Worm (Caenorhabditis elegans) whole organism, young adult: Measurements from ENCODE around the gene spe-27.
A peak's percentile ranks its signal among the peaks of the same experiment; 100 is the strongest.

Source experiments
- B0336.3 ChIP-seq: fragments of 200-800 bp; sonication (Bioruptor generic); IDR thresholded peaks from 2 replicates; pipeline ENCODE4 v1.3.6; 2022; ENCODE audit warnings: missing genetic modification characterization, missing compliant biosample characterization
- C06A6.2 ChIP-seq: fragments of 200-800 bp; sonication (Bioruptor generic); conservative IDR thresholded peaks from 2 replicates; pipeline ENCODE4 v1.3.6; 2022; ENCODE audit warnings: missing genetic modification characterization, missing compliant biosample characterization
- C17E4.6 ChIP-seq: fragments of 200-800 bp; sonication (Bioruptor generic); IDR thresholded peaks from 2 replicates; pipeline ENCODE4 v1.3.6; 2022; ENCODE audit warnings: missing genetic modification reagents, missing genetic modification characterization, missing compliant biosample characterization
- D2030.7 ChIP-seq: fragments of 200-800 bp; sonication (Bioruptor generic); IDR thresholded peaks from 2 replicates; pipeline ENCODE4 v1.3.6; 2022; ENCODE audit warnings: missing genetic modification reagents, missing genetic modification characterization, missing compliant biosample characterization
- F49E8.2 ChIP-seq: sonication (generic microtip); optimal IDR thresholded peaks from 3 replicates; lab custom pipeline; 2017; ENCODE audit warnings: missing genetic modification characterization, mild to moderate bottlenecking, missing compliant biosample characterization, antibody characterized with exemption, moderate library complexity; ENCODE audit not compliant: insufficient read depth
- K12H6.12 ChIP-seq: fragments of 200-800 bp; sonication (Bioruptor generic); optimal IDR thresholded peaks from 2 replicates; lab custom pipeline; 2018; ENCODE audit warnings: mild to moderate bottlenecking, missing genetic modification characterization, missing compliant biosample characterization
- Y67H2A.10 ChIP-seq: fragments of 200-800 bp; sonication (Bioruptor generic); conservative IDR thresholded peaks from 2 replicates; pipeline ENCODE4 v1.3.6; 2022; ENCODE audit warnings: missing genetic modification reagents, missing genetic modification characterization, missing compliant biosample characterization
- Y95B8A.8 ChIP-seq: fragments of 200-800 bp; sonication (Bioruptor generic); IDR thresholded peaks from 2 replicates; pipeline ENCODE4 v1.3.6; 2022; ENCODE audit warnings: missing genetic modification reagents, missing genetic modification characterization, missing compliant biosample characterization
- akir-1 ChIP-seq: fragments of 200-800 bp; sonication (Bioruptor generic); optimal IDR thresholded peaks from 2 replicates; lab custom pipeline; 2018; ENCODE audit warnings: mild to moderate bottlenecking, missing genetic modification characterization, moderate library complexity, missing compliant biosample characterization
- aptf-2 ChIP-seq: fragments of 200-800 bp; sonication (Bioruptor generic); conservative IDR thresholded peaks from 2 replicates; pipeline ENCODE4 v1.3.6; 2022; ENCODE audit warnings: missing genetic modification reagents, missing genetic modification characterization, missing compliant biosample characterization
- aptf-3 ChIP-seq: fragments of 200-800 bp; sonication (Bioruptor generic); IDR thresholded peaks from 2 replicates; pipeline ENCODE4 v1.3.6; 2022; ENCODE audit warnings: missing genetic modification characterization, missing compliant biosample characterization
- attf-6 ChIP-seq: fragments of 200-800 bp; sonication (Bioruptor generic); IDR thresholded peaks from 2 replicates; pipeline ENCODE4 v1.3.6; 2022; ENCODE audit warnings: missing genetic modification reagents, missing genetic modification characterization, missing compliant biosample characterization
- cebp-1 ChIP-seq, 2 experiments: fragments of 200-800 bp in 1 of 2; sonication (Bioruptor generic) in 1 of 2; sonication (generic microtip) in 1 of 2; IDR thresholded peaks in 1 of 2; optimal IDR thresholded peaks in 1 of 2; 2 replicates each; pipeline versions ENCODE4 v1.3.6 to Lab custom; 2017 to 2022; ENCODE audit warnings: missing compliant biosample characterization in 2 of 2, missing genetic modification characterization in 2 of 2, mild to moderate bottlenecking in 1 of 2, missing genetic modification reagents in 1 of 2, moderate library complexity in 1 of 2
- ceh-27 ChIP-seq: fragments of 200-800 bp; sonication (Bioruptor generic); optimal IDR thresholded peaks from 2 replicates; lab custom pipeline; 2018; ENCODE audit warnings: mild to moderate bottlenecking, missing genetic modification characterization, moderate library complexity, missing compliant biosample characterization
- die-1 ChIP-seq: sonication (generic microtip); optimal IDR thresholded peaks from 2 replicates; lab custom pipeline; 2016; ENCODE audit warnings: missing genotype, mild to moderate bottlenecking, missing genetic modification characterization, missing compliant biosample characterization
- dpff-1 ChIP-seq: sonication (generic microtip); optimal IDR thresholded peaks from 2 replicates; lab custom pipeline; 2017; ENCODE audit warnings: mild to moderate bottlenecking, missing genetic modification characterization, missing compliant biosample characterization
- efl-1 ChIP-seq: fragments of 150-350 bp; optimal IDR thresholded peaks from 2 replicates; lab custom pipeline; 2014; ENCODE audit warnings: missing biosample characterization, missing genetic modification reagents, missing genetic modification characterization
- egrh-3 ChIP-seq: fragments of 200-800 bp; sonication (Bioruptor generic); IDR thresholded peaks from 2 replicates; pipeline ENCODE4 v1.3.6; 2022; ENCODE audit warnings: missing genetic modification reagents, missing genetic modification characterization, missing compliant biosample characterization
- fkh-3 ChIP-seq: sonication (generic microtip); optimal IDR thresholded peaks from 2 replicates; lab custom pipeline; 2016; ENCODE audit warnings: mild to moderate bottlenecking, missing genetic modification characterization, missing compliant biosample characterization
- him-1 ChIP-seq: sonication (generic microtip); optimal IDR thresholded peaks from 2 replicates; lab custom pipeline; 2016; ENCODE audit warnings: missing genotype, missing genetic modification reagents, missing genetic modification characterization, missing compliant biosample characterization
- lag-1 ChIP-seq: fragments of 200-800 bp; sonication (Bioruptor generic); IDR thresholded peaks from 2 replicates; pipeline ENCODE4 v1.3.6; 2022; ENCODE audit warnings: missing genetic modification reagents, missing genetic modification characterization, missing compliant biosample characterization
- let-607 ChIP-seq, 2 experiments: fragments of 200-800 bp in 1 of 2; sonication (Bioruptor generic) in 1 of 2; sonication (generic microtip) in 1 of 2; optimal IDR thresholded peaks; 2 replicates each; lab custom pipeline; 2016 to 2018; ENCODE audit warnings: mild to moderate bottlenecking in 2 of 2, missing compliant biosample characterization in 2 of 2, missing genetic modification characterization in 2 of 2, moderate library complexity in 2 of 2, missing genotype in 1 of 2
- lin-26 ChIP-seq: fragments of 200-800 bp; sonication (Bioruptor generic); IDR thresholded peaks from 2 replicates; pipeline ENCODE4 v1.3.6; 2022; ENCODE audit warnings: missing genetic modification reagents, missing genetic modification characterization, missing compliant biosample characterization
- lir-1 ChIP-seq: fragments of 200-800 bp; sonication (Bioruptor generic); conservative IDR thresholded peaks from 2 replicates; pipeline ENCODE4 v1.3.6; 2022; ENCODE audit warnings: missing genetic modification reagents, missing genetic modification characterization, missing compliant biosample characterization
- mcd-1 ChIP-seq: fragments of 200-800 bp; sonication (Bioruptor generic); IDR thresholded peaks from 2 replicates; pipeline ENCODE4 v1.3.6; 2022; ENCODE audit warnings: missing genetic modification reagents, missing genetic modification characterization, missing compliant biosample characterization
- mel-28 ChIP-seq: sonication (generic microtip); optimal IDR thresholded peaks from 2 replicates; lab custom pipeline; 2016; ENCODE audit warnings: borderline replicate concordance, mild to moderate bottlenecking, missing genetic modification characterization, missing compliant biosample characterization
- mes-4 ChIP-seq: sonication (generic microtip); optimal IDR thresholded peaks from 2 replicates; lab custom pipeline; 2016; ENCODE audit warnings: missing genotype, missing genetic modification characterization, missing compliant biosample characterization
- nfya-2 ChIP-seq: fragments of 200-800 bp; sonication (Bioruptor generic); IDR thresholded peaks from 2 replicates; pipeline ENCODE4 v1.3.6; 2022; ENCODE audit warnings: missing genetic modification reagents, missing genetic modification characterization, missing compliant biosample characterization
- nfyb-1 ChIP-seq: fragments of 200-800 bp; sonication (Bioruptor generic); IDR thresholded peaks from 2 replicates; pipeline ENCODE4 v1.3.6; 2022; ENCODE audit warnings: missing genetic modification reagents, missing genetic modification characterization, missing compliant biosample characterization
- nhr-90 ChIP-seq: sonication (generic microtip); optimal IDR thresholded peaks from 2 replicates; lab custom pipeline; 2016; ENCODE audit warnings: missing genotype, mild to moderate bottlenecking, missing genetic modification characterization, missing compliant biosample characterization
- pha-4 ChIP-seq: fragments of 150-350 bp; sonication (generic microtip); optimal IDR thresholded peaks from 2 replicates; lab custom pipeline; 2014; ENCODE audit warnings: missing biosample characterization, missing genetic modification reagents, missing genetic modification characterization
- snpc-1.1 ChIP-seq: sonication (generic microtip); optimal IDR thresholded peaks from 2 replicates; lab custom pipeline; 2017; ENCODE audit warnings: missing genetic modification characterization, mild to moderate bottlenecking, missing compliant biosample characterization, antibody characterized with exemption, moderate library complexity, missing genotype, missing genetic modification reagents; ENCODE audit not compliant: insufficient read depth
- snpc-1.3 ChIP-seq: sonication (generic microtip); optimal IDR thresholded peaks from 2 replicates; lab custom pipeline; 2017; ENCODE audit warnings: missing genetic modification characterization, mild to moderate bottlenecking, missing compliant biosample characterization, antibody characterized with exemption, moderate library complexity, missing genotype, missing genetic modification reagents; ENCODE audit not compliant: insufficient read depth
- snpc-3.4 ChIP-seq: sonication (generic microtip); optimal IDR thresholded peaks from 2 replicates; lab custom pipeline; 2017; ENCODE audit warnings: missing genetic modification characterization, mild to moderate bottlenecking, missing compliant biosample characterization, antibody characterized with exemption, moderate library complexity, missing genotype, missing genetic modification reagents
- tbp1 ChIP-seq: fragments of 200-800 bp; sonication (Bioruptor generic); optimal IDR thresholded peaks from 2 replicates; lab custom pipeline; 2018; ENCODE audit warnings: mild to moderate bottlenecking, missing genetic modification characterization, missing compliant biosample characterization
- unc-62 ChIP-seq: fragments of 150-350 bp; optimal IDR thresholded peaks from 2 replicates; lab custom pipeline; 2014; ENCODE audit warnings: missing biosample characterization, missing genetic modification reagents, missing genetic modification characterization
- xnd-1 ChIP-seq: sonication (generic microtip); optimal IDR thresholded peaks from 2 replicates; lab custom pipeline; 2016; ENCODE audit warnings: missing genotype, missing genetic modification reagents, missing genetic modification characterization, missing compliant biosample characterization
- zim-3 ChIP-seq: sonication (generic microtip); optimal IDR thresholded peaks from 2 replicates; lab custom pipeline; 2017; ENCODE audit warnings: mild to moderate bottlenecking, missing genetic modification characterization, moderate library complexity, missing compliant biosample characterization
- ztf-18 ChIP-seq: sonication (generic microtip); optimal IDR thresholded peaks from 2 replicates; lab custom pipeline; 2016; ENCODE audit warnings: missing genotype, mild to moderate bottlenecking, missing genetic modification characterization, missing compliant biosample characterization
- ztf-6 ChIP-seq: fragments of 200-800 bp; sonication (Bioruptor generic); IDR thresholded peaks from 2 replicates; pipeline ENCODE4 v1.3.6; 2022; ENCODE audit warnings: missing genetic modification reagents, missing genetic modification characterization, missing compliant biosample characterization

Gene spe-27

ce11 chrIV:5859876-5860275 is 5.8 kb downstream of the spe-27 start, which contains the start of gene C06E7.4:
Gene C06E7.4, minus strand, starts transcription at chrIV:5859976.
- no peak for TF ChIP-seq ztf-18 (tag; lab: Kevin White, UChicago)
- TF ChIP-seq snpc-3.4 (tag; lab: Kevin White, UChicago): no peak
- TF ChIP-seq F49E8.2 (tag; lab: Kevin White, UChicago): no peak
- TF ChIP-seq snpc-1.1 (tag; lab: Kevin White, UChicago): no peak
- TF ChIP-seq C17E4.6 (GFP tag; lab: Robert Waterston, UW): no peak
- no peak for TF ChIP-seq efl-1
- TF ChIP-seq aptf-3 (GFP tag; lab: Robert Waterston, UW): no peak
- TF ChIP-seq D2030.7 (GFP tag; lab: Robert Waterston, UW): no peak
- no peak for TF ChIP-seq C06A6.2 (GFP tag; lab: Robert Waterston, UW)
- no peak for TF ChIP-seq pha-4 (tag; lab: Kevin White, UChicago)
- no peak for TF ChIP-seq ceh-27 (GFP tag; lab: Kevin White, UChicago)
- no peak for TF ChIP-seq let-607 (tag; optimal IDR thresholded peaks at IDR 0.05; lab: Kevin White, UChicago)
- no peak for TF ChIP-seq zim-3 (tag; lab: Kevin White, UChicago)
- TF ChIP-seq nfyb-1 (GFP tag; lab: Robert Waterston, UW): no peak
- no peak for TF ChIP-seq K12H6.12 (tag; lab: Kevin White, UChicago)
- no peak for TF ChIP-seq unc-62 (GFP tag; lab: Kevin White, UChicago)
- TF ChIP-seq lag-1 (GFP tag; lab: Robert Waterston, UW): no peak

ce11 chrIV:5858212-5858611 is 7.5 kb downstream of the spe-27 start:
- TF ChIP-seq snpc-1.3: no peak
- no peak for TF ChIP-seq him-1

- TF ChIP-seq cebp-1 (GFP tag; IDR thresholded peaks at IDR 0.05; lab: Robert Waterston, UW) (no peak), cebp-1 (tag; optimal IDR thresholded peaks at IDR 0.05; lab: Kevin White, UChicago) (no peak), mel-28 (tag; lab: Kevin White, UChicago) (no peak), nhr-90 (tag; lab: Kevin White, UChicago) (no peak), B0336.3 (GFP tag; lab: Robert Waterston, UW) (no peak), Y67H2A.10 (GFP tag; lab: Robert Waterston, UW) (no peak), snpc-1.3 (no peak), aptf-2 (no peak), lir-1 (GFP tag; lab: Robert Waterston, UW) (no peak), efl-1 (no peak)
Measured at ce11 chrIV:5856975-5857374, 8.7 kb downstream of the spe-27 start.

- TF ChIP-seq egrh-3 (GFP tag; lab: Robert Waterston, UW) (no peak), tbp1 (GFP tag; lab: Kevin White, UChicago) (no peak), mcd-1 (GFP tag; lab: Robert Waterston, UW) (no peak)
- TF ChIP-seq, all 124 proteins: peak for 0
Measured at ce11 chrIV:5855608-5856007, 10.1 kb downstream of the spe-27 start.

- TF ChIP-seq ztf-6 (no peak), nfya-2 (GFP tag; lab: Robert Waterston, UW) (no peak), attf-6 (GFP tag; lab: Robert Waterston, UW) (peak; percentile 38; the same call in 1 of the 2 replicates), lin-26 (peak; percentile 34; the same call in 1 of the 2 replicates), xnd-1 (tag; lab: Kevin White, UChicago) (no peak), Y95B8A.8 (no peak), let-607 (tag; optimal IDR thresholded peaks at IDR 0.05; lab: Kevin White, UChicago) (no peak), dpff-1 (tag; lab: Kevin White, UChicago) (no peak), fkh-3 (tag; lab: Kevin White, UChicago) (no peak), mes-4 (no peak), unc-62 (GFP tag; lab: Kevin White, UChicago) (no peak), akir-1 (no peak), die-1 (peak; percentile 8), snpc-3.4 (tag; lab: Kevin White, UChicago) (no peak)
Measured at ce11 chrIV:5850765-5851377, 14.8 kb downstream of the spe-27 start.
